In genomic region chr3R:26804816-26805215, dm6 we compare ENCODE assay signal across 2 fruit fly cellular contexts.
TF ChIP-seq lines count a peak whose summit lies in the region.

No protein-coding gene starts in this region.

TF ChIP-seq in whole organism, embryonic, 481 proteins besides CTCF, POLR2A, EP300 and RAD21 (continued from another document):
- TF ChIP-seq chif (GFP tag; optimal IDR thresholded peaks at IDR 0.05; lab: Kevin White, UChicago) (no peak), CG11504 (tag; optimal IDR thresholded peaks at IDR 0.05; lab: Kevin White, UChicago) (peak; percentile 45), sna (GFP tag; IDR thresholded peaks at IDR 0.05; lab: Robert Waterston, UW; ENCODE audit: partially characterized antibody) (no peak), CG5953 (GFP tag; IDR thresholded peaks at IDR 0.05; lab: Robert Waterston, UW) (no peak), cwo (GFP tag; optimal IDR thresholded peaks at IDR 0.05; lab: Kevin White, UChicago) (no peak), gsb-n (tag; optimal IDR thresholded peaks at IDR 0.05; lab: Kevin White, UChicago) (peak; percentile 42), Sox100B (GFP tag; optimal IDR thresholded peaks at IDR 0.05; lab: Kevin White, UChicago) (peak; percentile 4), lola (GFP tag; optimal IDR thresholded peaks at IDR 0.05; lab: Kevin White, UChicago) (peak in 1 of 3 experiments; percentile 31), CG4328 (GFP tag; optimal IDR thresholded peaks at IDR 0.05; lab: Kevin White, UChicago) (no peak), Trl (optimal IDR thresholded peaks at IDR 0.05; lab: Kevin White, UChicago) (no peak), Trl (GFP tag; optimal IDR thresholded peaks at IDR 0.05; lab: Kevin White, UChicago) (no peak), Sox102F (GFP tag; optimal IDR thresholded peaks at IDR 0.05; lab: Kevin White, UChicago) (peak; percentile 31), Blimp-1 (GFP tag; optimal IDR thresholded peaks at IDR 0.05; lab: Kevin White, UChicago) (peak; percentile 23), CG31365 (tag; optimal IDR thresholded peaks at IDR 0.05; lab: Kevin White, UChicago) (no peak), Usf (GFP tag; optimal IDR thresholded peaks at IDR 0.05; lab: Kevin White, UChicago) (no peak), CG34376 (GFP tag; optimal IDR thresholded peaks at IDR 0.05; lab: Kevin White, UChicago) (no peak), bsh (GFP tag; optimal IDR thresholded peaks at IDR 0.05; lab: Kevin White, UChicago) (peak in 1 of 2 experiments; percentile 33), CG12391 (tag; optimal IDR thresholded peaks at IDR 0.05; lab: Kevin White, UChicago) (peak; percentile 0), CG2678 (tag; optimal IDR thresholded peaks at IDR 0.05; lab: Kevin White, UChicago) (peak; percentile 36), phol (tag; optimal IDR thresholded peaks at IDR 0.05; lab: Kevin White, UChicago) (peak; percentile 33), Hr51 (GFP tag; optimal IDR thresholded peaks at IDR 0.05; lab: Kevin White, UChicago) (peak in 1 of 2 experiments; percentile 2), Antp (GFP tag; optimal IDR thresholded peaks at IDR 0.05; lab: Kevin White, UChicago) (no peak), CG10654 (GFP tag; optimal IDR thresholded peaks at IDR 0.05; lab: Kevin White, UChicago) (no peak), gem (tag; optimal IDR thresholded peaks at IDR 0.05; lab: Kevin White, UChicago) (peak; percentile 30), seq (GFP tag; IDR thresholded peaks at IDR 0.05; lab: Robert Waterston, UW) (0 out of 2 replicates have a peak, but pooled peaks have one; percentile 7)

TF ChIP-seq in whole organism, prepupa, 60 proteins besides CTCF, POLR2A, EP300 and RAD21 (continued from another document):
- TF ChIP-seq salr (GFP tag; optimal IDR thresholded peaks at IDR 0.05; lab: Kevin White, UChicago), result no peak
- TF ChIP-seq ss (GFP tag; optimal IDR thresholded peaks at IDR 0.05; lab: Kevin White, UChicago), result no peak
- no peak for TF ChIP-seq cyc (GFP tag; optimal IDR thresholded peaks at IDR 0.05; lab: Kevin White, UChicago)
- TF ChIP-seq net (GFP tag; optimal IDR thresholded peaks at IDR 0.05; lab: Kevin White, UChicago), result no peak
- no peak for TF ChIP-seq Sox15 (GFP tag; optimal IDR thresholded peaks at IDR 0.05; lab: Kevin White, UChicago)
- TF ChIP-seq achi (GFP tag; optimal IDR thresholded peaks at IDR 0.05; lab: Kevin White, UChicago), result peak; percentile 34
- no peak for TF ChIP-seq dac (GFP tag; optimal IDR thresholded peaks at IDR 0.05; lab: Kevin White, UChicago)
- no peak for TF ChIP-seq acj6 (GFP tag; optimal IDR thresholded peaks at IDR 0.05; lab: Kevin White, UChicago)
- peak; percentile 5 for TF ChIP-seq Sox14 (GFP tag; optimal IDR thresholded peaks at IDR 0.05; lab: Kevin White, UChicago)
- peak; percentile 17 for TF ChIP-seq topi (GFP tag; optimal IDR thresholded peaks at IDR 0.05; lab: Kevin White, UChicago)
- TF ChIP-seq Blimp-1 (GFP tag; optimal IDR thresholded peaks at IDR 0.05; lab: Kevin White, UChicago), result no peak
- no peak for TF ChIP-seq vri (GFP tag; optimal IDR thresholded peaks at IDR 0.05; lab: Kevin White, UChicago)
- TF ChIP-seq CG8632 (GFP tag; optimal IDR thresholded peaks at IDR 0.05; lab: Kevin White, UChicago), result no peak
- TF ChIP-seq Eip93F (GFP tag; optimal IDR thresholded peaks at IDR 0.05; lab: Kevin White, UChicago), result no peak
- TF ChIP-seq svp (GFP tag; lab: Kevin White, UChicago), result peak; percentile 36
- no peak for TF ChIP-seq Lpt (GFP tag; optimal IDR thresholded peaks at IDR 0.05; lab: Kevin White, UChicago)
- TF ChIP-seq Eip78C (GFP tag; lab: Kevin White, UChicago), result peak; percentile 77
- TF ChIP-seq CG10631 (GFP tag; optimal IDR thresholded peaks at IDR 0.05; lab: Kevin White, UChicago), result peak; percentile 2
- TF ChIP-seq pdm3 (GFP tag; optimal IDR thresholded peaks at IDR 0.05; lab: Kevin White, UChicago), result peak; percentile 5
- TF ChIP-seq CG10669 (GFP tag; optimal IDR thresholded peaks at IDR 0.05; lab: Kevin White, UChicago), result no peak
- no peak for TF ChIP-seq Ets96B (tag; optimal IDR thresholded peaks at IDR 0.05; lab: Kevin White, UChicago)
- TF ChIP-seq spab (GFP tag; optimal IDR thresholded peaks at IDR 0.05; lab: Kevin White, UChicago), result no peak
- no peak for TF ChIP-seq CG4318 (GFP tag; optimal IDR thresholded peaks at IDR 0.05; lab: Kevin White, UChicago)
- no peak for TF ChIP-seq Gug (GFP tag; IDR thresholded peaks at IDR 0.05; lab: Robert Waterston, UW)
- TF ChIP-seq CG7368 (GFP tag; optimal IDR thresholded peaks at IDR 0.05; lab: Kevin White, UChicago), result no peak
- TF ChIP-seq eg (GFP tag; IDR thresholded peaks at IDR 0.05; lab: Robert Waterston, UW), result no peak
- TF ChIP-seq CG8319 (GFP tag; optimal IDR thresholded peaks at IDR 0.05; lab: Kevin White, UChicago), result no peak
TF ChIP-seq in whole organism, prepupa: peak in this region for 19.
